Fruit fly (Drosophila melanogaster): ENCODE results near the gene Ype.

dm6 chrX:13392041-13392353, 4.8 kb upstream of the Ype start:
- TF ChIP-seq Dfd (GFP tag; optimal IDR thresholded peaks at IDR 0.05) = no peak
- no peak for TF ChIP-seq N (GFP tag; optimal IDR thresholded peaks at IDR 0.05)
- TF ChIP-seq sage (GFP tag; optimal IDR thresholded peaks at IDR 0.05) = no peak
- TF ChIP-seq ey (GFP tag; optimal IDR thresholded peaks at IDR 0.05) = no peak
- no peak for TF ChIP-seq psq (GFP tag; optimal IDR thresholded peaks at IDR 0.05)
- TF ChIP-seq lola (GFP tag; optimal IDR thresholded peaks at IDR 0.05) = no peak
- no peak for TF ChIP-seq brk (GFP tag; optimal IDR thresholded peaks at IDR 0.05)
